Worm (Caenorhabditis elegans) whole organism, late embryonic: ENCODE results near the gene ZK1128.3.

Experiments
- Y22D7AL.16 ChIP-seq: sonication (generic microtip); optimal IDR thresholded peaks from 2 replicates; lab custom pipeline; 2016; ENCODE audit warnings: missing genetic modification characterization, missing compliant biosample characterization
- ama-1 ChIP-seq: fragments of 150-350 bp; optimal IDR thresholded peaks from 2 replicates; lab custom pipeline; 2014
- ceh-14 ChIP-seq: sonication (generic microtip); optimal IDR thresholded peaks from 2 replicates; lab custom pipeline; 2016; ENCODE audit warnings: missing genotype, missing genetic modification characterization, missing compliant biosample characterization
- ceh-2 ChIP-seq: sonication (generic microtip); optimal IDR thresholded peaks from 2 replicates; lab custom pipeline; 2016; ENCODE audit warnings: missing genotype, missing genetic modification characterization, missing compliant biosample characterization
- ceh-45 ChIP-seq: fragments of 200-800 bp; sonication (Bioruptor generic); IDR thresholded peaks from 2 replicates; pipeline ENCODE4 v1.3.6; 2022; ENCODE audit warnings: missing genetic modification reagents, missing genetic modification characterization, missing compliant biosample characterization
- ceh-48 ChIP-seq: sonication (generic microtip); optimal IDR thresholded peaks from 2 replicates; lab custom pipeline; 2016; ENCODE audit warnings: missing genetic modification characterization, inconsistent platforms, missing compliant biosample characterization
- ceh-6 ChIP-seq: fragments of 200-800 bp; sonication (Bioruptor generic); optimal IDR thresholded peaks from 2 replicates; lab custom pipeline; 2018; ENCODE audit warnings: mild to moderate bottlenecking, missing genetic modification characterization, missing compliant biosample characterization
- ceh-9 ChIP-seq: sonication (generic microtip); optimal IDR thresholded peaks from 2 replicates; lab custom pipeline; 2016; ENCODE audit warnings: mild to moderate bottlenecking, missing genetic modification characterization, inconsistent platforms, missing compliant biosample characterization
- che-1 ChIP-seq: sonication (generic microtip); optimal IDR thresholded peaks from 2 replicates; lab custom pipeline; 2016; ENCODE audit warnings: mild to moderate bottlenecking, missing genetic modification characterization, missing compliant biosample characterization
- dmd-4 ChIP-seq: sonication (generic microtip); optimal IDR thresholded peaks from 2 replicates; lab custom pipeline; 2016; ENCODE audit warnings: borderline replicate concordance, missing genetic modification characterization, missing compliant biosample characterization
- elt-4 ChIP-seq: sonication (generic microtip); optimal IDR thresholded peaks from 2 replicates; lab custom pipeline; 2016; ENCODE audit warnings: missing genetic modification characterization, missing compliant biosample characterization
- ets-4 ChIP-seq: sonication (generic microtip); optimal IDR thresholded peaks from 2 replicates; lab custom pipeline; 2016; ENCODE audit warnings: missing genetic modification characterization, missing compliant biosample characterization
- gmeb-2 ChIP-seq: sonication (generic microtip); optimal IDR thresholded peaks from 2 replicates; lab custom pipeline; 2016; ENCODE audit warnings: missing genetic modification characterization, inconsistent platforms, missing compliant biosample characterization
- hlh-13 ChIP-seq: fragments of 200-800 bp; sonication (Bioruptor generic); optimal IDR thresholded peaks from 2 replicates; lab custom pipeline; 2018; ENCODE audit warnings: mild to moderate bottlenecking, missing genetic modification characterization, missing compliant biosample characterization
- hlh-30 ChIP-seq: sonication (generic microtip); optimal IDR thresholded peaks from 2 replicates; lab custom pipeline; 2017; ENCODE audit warnings: antibody characterized with exemption, missing genetic modification characterization, missing compliant biosample characterization; ENCODE audit not compliant: insufficient read depth
- hlh-6 ChIP-seq: sonication (generic microtip); optimal IDR thresholded peaks from 2 replicates; lab custom pipeline; 2016; ENCODE audit warnings: missing genotype, missing genetic modification characterization, missing compliant biosample characterization
- hlh-8 ChIP-seq: sonication (generic microtip); optimal IDR thresholded peaks from 2 replicates; lab custom pipeline; 2016; ENCODE audit warnings: missing genotype, missing genetic modification characterization, missing compliant biosample characterization
- lim-6 ChIP-seq: sonication (generic microtip); optimal IDR thresholded peaks from 2 replicates; lab custom pipeline; 2016; ENCODE audit warnings: missing genetic modification characterization, missing compliant biosample characterization
- lin-11 ChIP-seq: fragments of 200-800 bp; sonication (Bioruptor generic); optimal IDR thresholded peaks from 2 replicates; lab custom pipeline; 2018; ENCODE audit warnings: mild to moderate bottlenecking, missing genetic modification characterization, missing compliant biosample characterization
- mec-3 ChIP-seq: sonication (generic microtip); optimal IDR thresholded peaks from 2 replicates; lab custom pipeline; 2016; ENCODE audit warnings: borderline replicate concordance, missing genetic modification characterization, missing compliant biosample characterization
- nhr-11 ChIP-seq: fragments of 150-350 bp; optimal IDR thresholded peaks from 2 replicates; lab custom pipeline; 2014; ENCODE audit warnings: missing biosample characterization, missing genetic modification characterization
- npax-4 ChIP-seq: sonication (generic microtip); optimal IDR thresholded peaks from 2 replicates; lab custom pipeline; 2016; ENCODE audit warnings: missing genetic modification characterization, missing compliant biosample characterization
- pha-4 ChIP-seq: fragments of 150-350 bp; optimal IDR thresholded peaks from 2 replicates; lab custom pipeline; 2018; ENCODE audit warnings: missing biosample characterization, missing genetic modification reagents, missing genetic modification characterization
- rnt-1 ChIP-seq: sonication (generic microtip); optimal IDR thresholded peaks from 2 replicates; lab custom pipeline; 2016; ENCODE audit warnings: missing genetic modification characterization, missing compliant biosample characterization
- sox-2 ChIP-seq: fragments of 200-800 bp; sonication (Bioruptor generic); IDR thresholded peaks from 2 replicates; pipeline ENCODE4 v1.3.6; 2022; ENCODE audit warnings: missing genetic modification reagents, missing genetic modification characterization, missing compliant biosample characterization
- sox-4 ChIP-seq: sonication (generic microtip); optimal IDR thresholded peaks from 2 replicates; lab custom pipeline; 2017; ENCODE audit warnings: mild to moderate bottlenecking, missing genetic modification characterization, inconsistent platforms, missing compliant biosample characterization
- syd-9 ChIP-seq: sonication (generic microtip); optimal IDR thresholded peaks from 2 replicates; lab custom pipeline; 2016; ENCODE audit warnings: mild to moderate bottlenecking, missing genetic modification characterization, moderate library complexity, missing compliant biosample characterization
- ttx-3 ChIP-seq: sonication (generic microtip); optimal IDR thresholded peaks from 2 replicates; lab custom pipeline; 2016; ENCODE audit warnings: missing genetic modification reagents, missing genetic modification characterization, missing compliant biosample characterization
- unc-3 ChIP-seq, 2 experiments: fragments of 200-800 bp in 1 of 2; sonication (Bioruptor generic) in 1 of 2; sonication (generic microtip) in 1 of 2; conservative IDR thresholded peaks in 1 of 2; optimal IDR thresholded peaks in 1 of 2; 2 replicates each; pipeline versions ENCODE4 v1.3.6 to Lab custom; 2016 to 2022; ENCODE audit warnings: missing compliant biosample characterization in 2 of 2, missing genetic modification characterization in 2 of 2, missing genetic modification reagents in 1 of 2
- unc-42 ChIP-seq: sonication (generic microtip); optimal IDR thresholded peaks from 2 replicates; lab custom pipeline; 2016; ENCODE audit warnings: missing genotype, missing genetic modification characterization, missing compliant biosample characterization
- unc-55 ChIP-seq: sonication (generic microtip); optimal IDR thresholded peaks from 2 replicates; lab custom pipeline; 2017; ENCODE audit warnings: missing biosample characterization, missing genetic modification reagents, missing genetic modification characterization
- zip-5 ChIP-seq: sonication (generic microtip); optimal IDR thresholded peaks from 2 replicates; lab custom pipeline; 2016; ENCODE audit warnings: missing genetic modification characterization, missing compliant biosample characterization

ZK1128.3 gene

DNA sequence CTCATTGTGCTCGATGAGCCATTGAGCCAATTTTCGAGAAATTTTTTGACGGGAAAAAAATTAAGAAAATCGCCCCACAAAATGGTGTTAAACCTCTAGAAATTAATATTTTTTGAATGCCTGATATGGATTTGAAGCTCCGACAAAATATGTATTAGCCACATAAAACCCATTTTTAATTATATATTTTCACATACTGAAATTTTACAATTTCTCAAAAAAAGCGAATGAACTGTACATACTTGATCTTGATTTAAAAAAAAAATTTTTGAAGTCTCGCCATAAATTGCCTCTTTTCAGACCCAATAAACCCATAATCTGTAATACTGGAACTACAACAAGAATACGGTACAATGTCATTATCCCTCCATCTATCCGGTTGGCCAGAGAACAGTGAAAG is 33.8 kb upstream of the ZK1128.3 start, which contains the start of gene nac-3:
Gene nac-3, plus strand, starts transcription at position 301 of the 400 bp plus-strand sequence.
- TF ChIP-seq ceh-2 (tag; lab: Kevin White, UChicago) (no peak), syd-9 (tag; lab: Kevin White, UChicago) (no peak), npax-4 (tag; lab: Kevin White, UChicago) (no peak), Y22D7AL.16 (tag; lab: Kevin White, UChicago) (no peak), mec-3 (tag; lab: Kevin White, UChicago) (no peak), ama-1 (lab: Kevin White, UChicago) (no peak), ceh-45 (GFP tag; lab: Robert Waterston, UW) (no peak), lim-6 (tag; lab: Kevin White, UChicago) (no peak), hlh-8 (tag; lab: Kevin White, UChicago) (no peak), unc-42 (tag; lab: Kevin White, UChicago) (no peak), sox-2 (GFP tag; lab: Robert Waterston, UW) (no peak), nhr-11 (no peak)

DNA sequence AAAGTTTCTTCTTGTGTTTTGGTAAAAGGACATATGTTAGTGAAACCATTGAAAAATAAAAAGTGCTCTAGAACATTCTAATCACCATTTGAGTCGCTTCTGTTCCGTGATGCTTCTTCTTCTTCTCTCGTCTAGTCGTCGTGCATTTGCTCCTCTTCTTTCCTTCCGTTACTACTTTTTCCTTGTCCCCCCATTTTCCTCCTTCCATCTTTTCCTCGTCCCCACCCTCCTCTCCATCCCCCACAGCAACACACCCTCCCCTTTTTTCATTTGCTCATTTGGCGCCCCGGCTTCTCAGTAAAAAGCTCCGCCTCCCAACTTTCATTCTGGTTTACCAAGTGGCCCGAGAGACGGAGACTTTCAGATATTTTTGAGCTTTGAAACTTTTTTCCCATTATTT is 33.0 kb upstream of the ZK1128.3 start:
- TF ChIP-seq hlh-6, result no peak

DNA sequence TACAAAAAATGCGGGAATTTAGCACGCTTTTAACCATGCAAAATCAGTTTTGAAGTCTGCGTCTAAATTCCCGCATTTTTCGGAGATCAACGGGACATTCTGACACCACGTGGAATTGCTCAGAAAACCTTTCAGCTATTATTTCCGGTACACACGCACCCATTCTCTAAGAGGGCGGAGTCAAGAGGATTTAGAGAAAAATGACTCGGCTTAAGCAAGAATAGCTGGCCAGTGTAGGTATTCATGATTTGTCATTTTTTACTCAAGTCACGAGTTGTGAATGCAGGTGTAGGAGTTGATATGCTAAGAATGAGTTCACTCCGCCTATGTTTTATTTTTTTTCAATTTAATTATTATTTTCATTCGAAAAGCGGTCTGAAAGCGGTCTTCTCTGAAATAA is 32.0 kb upstream of the ZK1128.3 start:
- no peak for TF ChIP-seq gmeb-2 (tag; lab: Kevin White, UChicago)
- no peak for TF ChIP-seq hlh-13
- TF ChIP-seq rnt-1 (tag; lab: Kevin White, UChicago), result no peak
- no peak for TF ChIP-seq lin-11 (tag; lab: Kevin White, UChicago)
- no peak for TF ChIP-seq sox-4 (tag; lab: Kevin White, UChicago)
- TF ChIP-seq zip-5 (tag; lab: Kevin White, UChicago), result no peak
- TF ChIP-seq ceh-6 (GFP tag; lab: Kevin White, UChicago), result no peak
- no peak for TF ChIP-seq ttx-3

DNA sequence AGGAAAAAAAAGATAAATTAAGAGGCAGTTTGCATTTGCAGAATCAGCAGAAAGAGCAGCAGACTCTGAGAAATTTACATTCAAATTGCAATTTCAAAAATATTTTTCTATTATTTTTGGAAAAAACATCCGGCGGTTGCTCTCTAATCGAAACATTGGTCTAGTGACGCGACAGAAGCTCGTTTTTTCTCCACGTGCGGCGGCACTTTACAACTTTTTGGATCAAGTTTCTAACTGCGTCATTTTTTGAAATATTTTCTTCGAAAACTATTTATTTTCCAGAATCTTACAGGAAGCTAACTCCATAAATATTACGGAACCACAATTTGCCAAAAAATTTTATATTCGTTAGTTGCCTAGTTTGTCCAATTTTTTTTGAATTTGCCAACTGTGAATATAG is 31.2 kb upstream of the ZK1128.3 start:
- no peak for TF ChIP-seq ceh-48 (tag; lab: Kevin White, UChicago)
- TF ChIP-seq syd-9 (tag; lab: Kevin White, UChicago), result no peak
- no peak for TF ChIP-seq unc-42 (tag; lab: Kevin White, UChicago)
- no peak for TF ChIP-seq pha-4
- no peak for TF ChIP-seq unc-55 (GFP tag; lab: Kevin White, UChicago)
- no peak for TF ChIP-seq ceh-2 (tag; lab: Kevin White, UChicago)
- no peak for TF ChIP-seq ceh-14
- TF ChIP-seq che-1 (tag; lab: Kevin White, UChicago), result no peak
- TF ChIP-seq ets-4 (tag; lab: Kevin White, UChicago), result no peak
- no peak for TF ChIP-seq rnt-1 (tag; lab: Kevin White, UChicago)
- TF ChIP-seq ceh-9 (tag; lab: Kevin White, UChicago), result no peak
- TF ChIP-seq hlh-30 (tag; lab: Kevin White, UChicago), result no peak

DNA sequence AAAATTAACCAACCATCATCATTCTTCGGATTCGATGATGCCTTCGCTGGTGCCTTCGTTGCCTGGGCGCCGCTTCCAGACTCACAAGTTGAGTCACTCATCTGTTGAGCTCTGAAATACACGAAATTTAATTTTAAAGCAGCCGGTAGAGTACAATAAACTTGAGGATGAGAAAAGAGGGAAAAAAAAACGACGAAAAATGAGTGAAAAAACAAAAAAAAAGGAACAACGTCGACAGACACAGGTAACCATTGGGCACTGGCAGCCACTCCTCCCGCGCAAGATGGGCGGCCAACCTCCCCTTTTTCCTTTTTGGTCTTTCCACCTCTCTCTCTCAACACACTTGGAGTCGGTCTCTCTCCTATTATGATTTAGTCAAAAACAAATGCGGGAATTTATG is 28.0 kb upstream of the ZK1128.3 start, which contains the start of gene K08E5.1:
Gene K08E5.1, minus strand, starts transcription at position 101 of the 400 bp plus-strand sequence.
- TF ChIP-seq dmd-4 (tag; lab: Kevin White, UChicago), result no peak
- TF ChIP-seq lim-6 (tag; lab: Kevin White, UChicago), result no peak
- no peak for TF ChIP-seq syd-9 (tag; lab: Kevin White, UChicago)
- no peak for TF ChIP-seq elt-4 (tag; lab: Kevin White, UChicago)
- TF ChIP-seq sox-2 (GFP tag; lab: Robert Waterston, UW), result no peak
- TF ChIP-seq unc-3 (GFP tag; conservative IDR thresholded peaks at IDR 0.05; lab: Robert Waterston, UW), result no peak
- TF ChIP-seq unc-3 (tag; optimal IDR thresholded peaks at IDR 0.05; lab: Kevin White, UChicago), result no peak
